Fruit fly (Drosophila melanogaster) whole organism, prepupa: ENCODE measurements around the gene Oatp26F.
A peak's percentile ranks its signal among the peaks of the same experiment; 100 is the strongest.

Experiments
- Blimp-1 ChIP-seq: fragments of 200-800 bp; sonication (Bioruptor generic); optimal IDR thresholded peaks from 3 replicates; lab custom pipeline; 2017; ENCODE audit warnings: missing biosample characterization, missing genetic modification characterization, mild to moderate bottlenecking, moderate library complexity, missing genetic modification reagents
- CG10631 ChIP-seq: fragments of 200-800 bp; sonication (Bioruptor generic); optimal IDR thresholded peaks from 2 replicates; lab custom pipeline; 2016; ENCODE audit warnings: missing biosample characterization, missing genetic modification characterization
- CG10669 ChIP-seq: fragments of 200-800 bp; sonication (Bioruptor generic); optimal IDR thresholded peaks from 3 replicates; lab custom pipeline; 2018; ENCODE audit warnings: missing biosample characterization, mild to moderate bottlenecking, missing genetic modification characterization, moderate library complexity
- CG11294 ChIP-seq: fragments of 200-800 bp; sonication (Bioruptor generic); IDR thresholded peaks from 2 replicates; pipeline ENCODE4 v1.3.6; 2022; ENCODE audit warnings: missing biosample characterization, missing genetic modification characterization
- CG11902 ChIP-seq: fragments of 200-800 bp; sonication (Bioruptor generic); optimal IDR thresholded peaks from 3 replicates; lab custom pipeline; 2016; ENCODE audit warnings: missing biosample characterization, missing genetic modification characterization
- CG1621 ChIP-seq: fragments of 200-800 bp; sonication (Bioruptor generic); optimal IDR thresholded peaks from 3 replicates; lab custom pipeline; 2018; ENCODE audit warnings: missing biosample characterization, mild to moderate bottlenecking, missing genetic modification characterization
- CG16779 ChIP-seq: fragments of 200-800 bp; sonication (Bioruptor generic); optimal IDR thresholded peaks from 3 replicates; lab custom pipeline; 2017; ENCODE audit warnings: missing biosample characterization, mild to moderate bottlenecking, missing genetic modification characterization
- CG3032 ChIP-seq: fragments of 200-800 bp; optimal IDR thresholded peaks from 2 replicates; lab custom pipeline; 2019; ENCODE audit warnings: missing biosample characterization, mild to moderate bottlenecking, missing genetic modification characterization, moderate library complexity
- CG31627 ChIP-seq: fragments of 200-800 bp; sonication (Bioruptor generic); optimal IDR thresholded peaks from 3 replicates; lab custom pipeline; 2016; ENCODE audit warnings: missing biosample characterization, missing genetic modification characterization
- CG3919 ChIP-seq: fragments of 200-800 bp; sonication (Bioruptor generic); optimal IDR thresholded peaks from 3 replicates; lab custom pipeline; 2016; ENCODE audit warnings: missing biosample characterization, missing genetic modification characterization
- CG6163 ChIP-seq: fragments of 200-800 bp; sonication (Bioruptor generic); IDR thresholded peaks from 3 replicates; pipeline ENCODE4 v1.3.6; 2022; ENCODE audit warnings: missing biosample characterization, missing genetic modification characterization
- CG6276 ChIP-seq: fragments of 200-800 bp; sonication (Bioruptor generic); optimal IDR thresholded peaks from 2 replicates; lab custom pipeline; 2017; ENCODE audit warnings: missing biosample characterization, mild to moderate bottlenecking, missing genetic modification characterization
- CG6808 ChIP-seq: fragments of 200-800 bp; sonication (Bioruptor generic); optimal IDR thresholded peaks from 3 replicates; lab custom pipeline; 2017; ENCODE audit warnings: missing biosample characterization, missing genetic modification characterization, mild to moderate bottlenecking, moderate library complexity, missing genetic modification reagents
- CG8632 ChIP-seq: fragments of 200-800 bp; sonication (Bioruptor generic); optimal IDR thresholded peaks from 3 replicates; lab custom pipeline; 2016; ENCODE audit warnings: missing biosample characterization, missing genetic modification characterization
- CG9139 ChIP-seq: fragments of 200-800 bp; sonication (Bioruptor generic); optimal IDR thresholded peaks from 3 replicates; lab custom pipeline; 2017; ENCODE audit warnings: missing biosample characterization, mild to moderate bottlenecking, missing genetic modification characterization
- Eip75B ChIP-seq: fragments of 200-800 bp; sonication (Bioruptor generic); optimal IDR thresholded peaks from 3 replicates; lab custom pipeline; 2016; ENCODE audit warnings: missing biosample characterization, missing genetic modification characterization
- Eip78C ChIP-seq: fragments of 200-800 bp; sonication (Bioruptor generic); peaks from one replicate; lab custom pipeline; 2016; ENCODE audit warnings: missing biosample characterization, missing genetic modification characterization
- Ets21C ChIP-seq: fragments of 200-800 bp; sonication (Bioruptor generic); optimal IDR thresholded peaks from 3 replicates; lab custom pipeline; 2016; ENCODE audit warnings: missing biosample characterization, missing genetic modification characterization
- Ets96B ChIP-seq: fragments of 200-800 bp; optimal IDR thresholded peaks from 2 replicates; lab custom pipeline; 2019; ENCODE audit warnings: missing biosample characterization, mild to moderate bottlenecking, missing genetic modification characterization, moderate library complexity
- Gug ChIP-seq: fragments of 200-800 bp; sonication (Bioruptor generic); IDR thresholded peaks from 2 replicates; pipeline ENCODE4 v1.3.6; 2022; ENCODE audit warnings: missing biosample characterization, missing genetic modification characterization
- Hr38 ChIP-seq: sonication (Bioruptor generic); optimal IDR thresholded peaks from 2 replicates; lab custom pipeline; 2016; ENCODE audit warnings: missing biosample characterization, missing genetic modification characterization
- Hr39 ChIP-seq: fragments of 200-800 bp; sonication (Bioruptor generic); optimal IDR thresholded peaks from 2 replicates; lab custom pipeline; 2016; ENCODE audit warnings: missing biosample characterization, missing genetic modification characterization
- Hr4 ChIP-seq: fragments of 200-800 bp; sonication (Bioruptor generic); optimal IDR thresholded peaks from 3 replicates; lab custom pipeline; 2016; ENCODE audit warnings: missing biosample characterization, missing genetic modification characterization
- Lpt ChIP-seq: fragments of 200-800 bp; sonication (Bioruptor generic); optimal IDR thresholded peaks from 3 replicates; lab custom pipeline; 2016; ENCODE audit warnings: missing biosample characterization, missing genetic modification characterization
- Met ChIP-seq: fragments of 200-800 bp; sonication (Bioruptor generic); optimal IDR thresholded peaks from 3 replicates; lab custom pipeline; 2016; ENCODE audit warnings: missing biosample characterization, missing genetic modification characterization
- OdsH ChIP-seq: fragments of 200-800 bp; sonication (Bioruptor generic); optimal IDR thresholded peaks from 3 replicates; lab custom pipeline; 2016; ENCODE audit warnings: missing biosample characterization, missing genetic modification characterization
- Smox ChIP-seq: fragments of 200-800 bp; sonication (Bioruptor generic); optimal IDR thresholded peaks from 3 replicates; lab custom pipeline; 2016; ENCODE audit warnings: missing biosample characterization, missing genetic modification characterization
- Sox102F ChIP-seq: fragments of 200-800 bp; sonication (Bioruptor generic); optimal IDR thresholded peaks from 2 replicates; lab custom pipeline; 2016; ENCODE audit warnings: missing biosample characterization, mild to moderate bottlenecking, missing genetic modification characterization
- Sox14 ChIP-seq: fragments of 200-800 bp; sonication (Bioruptor generic); optimal IDR thresholded peaks from 3 replicates; lab custom pipeline; 2016; ENCODE audit warnings: missing biosample characterization, missing genetic modification characterization
- Sox15 ChIP-seq: fragments of 200-800 bp; sonication (Bioruptor generic); optimal IDR thresholded peaks from 3 replicates; lab custom pipeline; 2016; ENCODE audit warnings: missing biosample characterization, missing genetic modification characterization
- achi ChIP-seq: fragments of 200-800 bp; sonication (Bioruptor generic); optimal IDR thresholded peaks from 3 replicates; lab custom pipeline; 2016; ENCODE audit warnings: missing biosample characterization, missing genetic modification characterization
- cyc ChIP-seq: fragments of 200-800 bp; sonication (Bioruptor generic); optimal IDR thresholded peaks from 3 replicates; lab custom pipeline; 2016; ENCODE audit warnings: missing biosample characterization, missing genetic modification characterization
- dac ChIP-seq: fragments of 200-800 bp; sonication (Bioruptor generic); optimal IDR thresholded peaks from 2 replicates; lab custom pipeline; 2017; ENCODE audit warnings: missing biosample characterization, mild to moderate bottlenecking, missing genetic modification characterization
- dsx ChIP-seq: fragments of 200-800 bp; optimal IDR thresholded peaks from 3 replicates; lab custom pipeline; 2019; ENCODE audit warnings: missing biosample characterization, mild to moderate bottlenecking, missing genetic modification characterization, moderate library complexity; ENCODE audit not compliant: poor library complexity, severe bottlenecking
- eg ChIP-seq: fragments of 200-800 bp; sonication (Bioruptor generic); IDR thresholded peaks from 3 replicates; pipeline ENCODE4 v1.3.6; 2022; ENCODE audit warnings: missing biosample characterization, missing genetic modification characterization
- fd59A ChIP-seq: fragments of 200-800 bp; sonication (Bioruptor generic); optimal IDR thresholded peaks from 2 replicates; lab custom pipeline; 2017; ENCODE audit warnings: missing biosample characterization, mild to moderate bottlenecking, missing genetic modification characterization, missing genetic modification reagents
- fd85E ChIP-seq: fragments of 200-800 bp; sonication (Bioruptor generic); optimal IDR thresholded peaks from 3 replicates; lab custom pipeline; 2016; ENCODE audit warnings: missing biosample characterization, missing genetic modification characterization
- fkh ChIP-seq: fragments of 200-800 bp; sonication (Bioruptor generic); optimal IDR thresholded peaks from 3 replicates; lab custom pipeline; 2017; ENCODE audit warnings: missing biosample characterization, mild to moderate bottlenecking, missing genetic modification characterization, moderate library complexity
- lz ChIP-seq: fragments of 200-800 bp; sonication (Bioruptor generic); optimal IDR thresholded peaks from 3 replicates; lab custom pipeline; 2016; ENCODE audit warnings: missing biosample characterization, missing genetic modification characterization
- net ChIP-seq: fragments of 200-800 bp; sonication (Bioruptor generic); optimal IDR thresholded peaks from 3 replicates; lab custom pipeline; 2016; ENCODE audit warnings: missing biosample characterization, missing genetic modification characterization
- pdm3 ChIP-seq: fragments of 200-800 bp; sonication (Bioruptor generic); optimal IDR thresholded peaks from 3 replicates; lab custom pipeline; 2016; ENCODE audit warnings: missing biosample characterization, missing genetic modification characterization
- salr ChIP-seq, 2 experiments: fragments of 200-800 bp; sonication (Bioruptor generic); optimal IDR thresholded peaks; 3 replicates each; lab custom pipeline; 2016 to 2018; ENCODE audit warnings: missing biosample characterization in 2 of 2, missing genetic modification characterization in 2 of 2, mild to moderate bottlenecking in 1 of 2
- spab ChIP-seq: fragments of 200-800 bp; sonication (Bioruptor generic); optimal IDR thresholded peaks from 2 replicates; lab custom pipeline; 2017; ENCODE audit warnings: missing biosample characterization, mild to moderate bottlenecking, missing genetic modification characterization, missing genetic modification reagents
- ss ChIP-seq, 2 experiments: fragments of 200-800 bp; sonication (Bioruptor generic); optimal IDR thresholded peaks; 2 replicates in 1 of 2; 3 replicates in 1 of 2; lab custom pipeline; 2017 to 2018; ENCODE audit warnings: mild to moderate bottlenecking in 2 of 2, missing biosample characterization in 2 of 2, missing genetic modification characterization in 2 of 2, moderate library complexity in 1 of 2
- topi ChIP-seq: fragments of 200-800 bp; sonication (Bioruptor generic); optimal IDR thresholded peaks from 3 replicates; lab custom pipeline; 2016; ENCODE audit warnings: missing biosample characterization, missing genetic modification characterization
- vri ChIP-seq: fragments of 200-800 bp; sonication (Bioruptor generic); optimal IDR thresholded peaks from 3 replicates; lab custom pipeline; 2016; ENCODE audit warnings: missing biosample characterization, mild to moderate bottlenecking, missing genetic modification characterization

The Oatp26F gene

dm6 chr2L:6610683-6611373 is 21.4 kb downstream of the Oatp26F start, which contains the start of gene CG11050 (continued):
- peak; percentile 29 for TF ChIP-seq CG10631 (GFP tag; lab: Kevin White, UChicago)
- TF ChIP-seq Sox15 (GFP tag; lab: Kevin White, UChicago): peak; percentile 41
- TF ChIP-seq CG11294 (GFP tag; lab: Robert Waterston, UW): peak; percentile 37; the same call in 1 of the 2 replicates
- peak; percentile 63 for TF ChIP-seq CG1621 (tag; lab: Kevin White, UChicago)
- TF ChIP-seq Lpt (GFP tag; lab: Kevin White, UChicago): peak; percentile 68
- TF ChIP-seq achi: peak; percentile 55
- no peak for TF ChIP-seq Hr38 (GFP tag; lab: Kevin White, UChicago)
- TF ChIP-seq Smox (GFP tag; lab: Kevin White, UChicago): peak; percentile 69
- peak; percentile 74 for TF ChIP-seq Sox14
- TF ChIP-seq CG10669 (GFP tag; lab: Kevin White, UChicago): peak; percentile 61
- no peak for TF ChIP-seq CG6808 (GFP tag; lab: Kevin White, UChicago)
- TF ChIP-seq pdm3 (GFP tag; lab: Kevin White, UChicago): peak; percentile 71
- TF ChIP-seq CG6276: peak; percentile 25
- peak; percentile 17 for TF ChIP-seq CG16779
- no peak for TF ChIP-seq spab (GFP tag; lab: Kevin White, UChicago)
- peak; percentile 43 for TF ChIP-seq dac
- TF ChIP-seq Eip75B: peak; percentile 30
- TF ChIP-seq CG31627: peak; percentile 76
- peak; percentile 80 for TF ChIP-seq net (GFP tag; lab: Kevin White, UChicago)
- peak; percentile 52 for TF ChIP-seq vri (GFP tag; lab: Kevin White, UChicago)
- TF ChIP-seq fd59A: peak; percentile 11
- peak; percentile 72 for TF ChIP-seq OdsH
- TF ChIP-seq CG11902: peak; percentile 32
- no peak for TF ChIP-seq salr (GFP tag; optimal IDR thresholded peaks at IDR 0.05; lab: Kevin White, UChicago)
- TF ChIP-seq CG3919 (GFP tag; lab: Kevin White, UChicago): peak; percentile 70

dm6 chr2L:6601018-6601505 is 31.1 kb downstream of the Oatp26F start, which contains the start of gene Dpp10:
Gene Dpp10, minus strand, starts transcription at chr2L:6601068.
- TF ChIP-seq CG6808 (GFP tag; lab: Kevin White, UChicago) (peak; percentile 62), Hr4 (GFP tag; lab: Kevin White, UChicago) (peak; percentile 75), CG3032 (tag; lab: Kevin White, UChicago) (peak; percentile 78), Eip78C (GFP tag; lab: Kevin White, UChicago) (peak; percentile 92), Met (GFP tag; lab: Kevin White, UChicago) (peak; percentile 75), Ets21C (peak; percentile 63), Sox15 (GFP tag; lab: Kevin White, UChicago) (peak; percentile 58), CG6163 (GFP tag; lab: Robert Waterston, UW) (peak; percentile 90), CG6276 (peak; percentile 56), cyc (peak; percentile 67), Hr38 (GFP tag; lab: Kevin White, UChicago) (no peak), fd85E (GFP tag; lab: Kevin White, UChicago) (no peak), Hr39 (GFP tag; lab: Kevin White, UChicago) (peak; percentile 70), net (GFP tag; lab: Kevin White, UChicago) (peak; percentile 65), eg (GFP tag; lab: Robert Waterston, UW) (peak; percentile 90), ss (GFP tag; optimal IDR thresholded peaks at IDR 0.05; lab: Kevin White, UChicago) (peak; percentile 53 to 75), fkh (GFP tag; lab: Kevin White, UChicago) (no peak), Sox102F (GFP tag; lab: Kevin White, UChicago) (peak; percentile 69), salr (GFP tag; optimal IDR thresholded peaks at IDR 0.05; lab: Kevin White, UChicago) (peak; percentile 48 to 61), dac (peak; percentile 43), CG11294 (GFP tag; lab: Robert Waterston, UW) (peak; percentile 83), CG16779 (peak; percentile 59), Blimp-1 (GFP tag; lab: Kevin White, UChicago) (no peak), Ets96B (tag; lab: Kevin White, UChicago) (peak; percentile 70), CG9139 (peak; percentile 17), CG8632 (GFP tag; lab: Kevin White, UChicago) (peak; percentile 67), CG10631 (GFP tag; lab: Kevin White, UChicago) (peak; percentile 71), CG1621 (tag; lab: Kevin White, UChicago) (peak; percentile 61), dsx (GFP tag; lab: Kevin White, UChicago) (peak; percentile 65), CG3919 (GFP tag; lab: Kevin White, UChicago) (peak; percentile 76), topi (GFP tag; lab: Kevin White, UChicago) (peak; percentile 70), spab (GFP tag; lab: Kevin White, UChicago) (peak; percentile 65), lz (GFP tag; lab: Kevin White, UChicago) (peak; percentile 72), OdsH (peak; percentile 76), Eip75B (peak; percentile 72), Gug (GFP tag; lab: Robert Waterston, UW) (peak; percentile 82)
